Worm (Caenorhabditis elegans) whole organism, young adult: ENCODE measurements around the gene mec-14.

ENCODE experiments used
- B0035.1 ChIP-seq: sonication (generic microtip); optimal IDR thresholded peaks from 2 replicates; lab custom pipeline; 2016; ENCODE audit warnings: missing genetic modification characterization, mild to moderate bottlenecking, missing compliant biosample characterization, missing genotype, missing genetic modification reagents
- B0336.3 ChIP-seq: fragments of 200-800 bp; sonication (Bioruptor generic); IDR thresholded peaks from 2 replicates; pipeline ENCODE4 v1.3.6; 2022; ENCODE audit warnings: missing genetic modification characterization, missing compliant biosample characterization
- D2030.7 ChIP-seq: fragments of 200-800 bp; sonication (Bioruptor generic); IDR thresholded peaks from 2 replicates; pipeline ENCODE4 v1.3.6; 2022; ENCODE audit warnings: missing genetic modification reagents, missing genetic modification characterization, missing compliant biosample characterization
- F33H1.4 ChIP-seq: fragments of 200-800 bp; sonication (Bioruptor generic); IDR thresholded peaks from 2 replicates; pipeline ENCODE4 v1.3.6; 2022; ENCODE audit warnings: missing genetic modification reagents, missing genetic modification characterization, missing compliant biosample characterization
- F49E8.2 ChIP-seq: sonication (generic microtip); optimal IDR thresholded peaks from 3 replicates; lab custom pipeline; 2017; ENCODE audit warnings: missing genetic modification characterization, mild to moderate bottlenecking, missing compliant biosample characterization, antibody characterized with exemption, moderate library complexity; ENCODE audit not compliant: insufficient read depth
- F57A8.1 ChIP-seq: fragments of 200-800 bp; sonication (Bioruptor generic); optimal IDR thresholded peaks from 2 replicates; lab custom pipeline; 2018; ENCODE audit warnings: mild to moderate bottlenecking, missing genetic modification characterization, moderate library complexity, missing compliant biosample characterization
- K11D2.4 ChIP-seq: fragments of 200-800 bp; sonication (Bioruptor generic); IDR thresholded peaks from 2 replicates; pipeline ENCODE4 v1.3.6; 2022; ENCODE audit warnings: missing genetic modification reagents, missing genetic modification characterization, missing compliant biosample characterization
- Y56A3A.18 ChIP-seq: fragments of 200-800 bp; sonication (Bioruptor generic); IDR thresholded peaks from 2 replicates; pipeline ENCODE4 v1.3.6; 2022; ENCODE audit warnings: missing genetic modification reagents, missing genetic modification characterization, missing compliant biosample characterization
- Y79H2A.3 ChIP-seq: fragments of 200-800 bp; sonication (Bioruptor generic); conservative IDR thresholded peaks from 2 replicates; pipeline ENCODE4 v1.3.6; 2022; ENCODE audit warnings: missing genetic modification reagents, missing genetic modification characterization, missing compliant biosample characterization
- akir-1 ChIP-seq: fragments of 200-800 bp; sonication (Bioruptor generic); optimal IDR thresholded peaks from 2 replicates; lab custom pipeline; 2018; ENCODE audit warnings: mild to moderate bottlenecking, missing genetic modification characterization, moderate library complexity, missing compliant biosample characterization
- ama-1 ChIP-seq, 3 experiments: fragments of 150-350 bp in 1 of 3; sonication (generic microtip) in 2 of 3; optimal IDR thresholded peaks; 2 replicates each; lab custom pipeline; 2014 to 2018; ENCODE audit warnings: missing biosample characterization in 2 of 3, missing genetic modification characterization in 2 of 3, missing genetic modification reagents in 2 of 3
- athp-1 ChIP-seq: sonication (generic microtip); optimal IDR thresholded peaks from 2 replicates; lab custom pipeline; 2017; ENCODE audit warnings: mild to moderate bottlenecking, missing genetic modification characterization, missing compliant biosample characterization
- attf-3 ChIP-seq: fragments of 200-800 bp; sonication (Bioruptor generic); conservative IDR thresholded peaks from 2 replicates; pipeline ENCODE4 v1.3.6; 2022; ENCODE audit warnings: missing genetic modification reagents, missing genetic modification characterization, missing compliant biosample characterization
- attf-6 ChIP-seq: fragments of 200-800 bp; sonication (Bioruptor generic); IDR thresholded peaks from 2 replicates; pipeline ENCODE4 v1.3.6; 2022; ENCODE audit warnings: missing genetic modification reagents, missing genetic modification characterization, missing compliant biosample characterization
- egl-18 ChIP-seq: fragments of 200-800 bp; sonication (Bioruptor generic); IDR thresholded peaks from 2 replicates; pipeline ENCODE4 v1.3.6; 2022; ENCODE audit warnings: missing genetic modification reagents, missing genetic modification characterization, missing compliant biosample characterization
- egl-44 ChIP-seq: fragments of 200-800 bp; sonication (Bioruptor generic); IDR thresholded peaks from 2 replicates; pipeline ENCODE4 v1.3.6; 2022; ENCODE audit warnings: missing genetic modification reagents, missing genetic modification characterization, missing compliant biosample characterization
- ekl-4 ChIP-seq: fragments of 200-800 bp; sonication (Bioruptor generic); IDR thresholded peaks from 2 replicates; pipeline ENCODE4 v1.3.6; 2022; ENCODE audit warnings: missing genetic modification reagents, missing genetic modification characterization, missing compliant biosample characterization
- hmg-1.2 ChIP-seq: fragments of 200-800 bp; sonication (Bioruptor generic); IDR thresholded peaks from 2 replicates; pipeline ENCODE4 v1.3.6; 2022; ENCODE audit warnings: missing genetic modification reagents, missing genetic modification characterization, missing compliant biosample characterization
- hrde-1 ChIP-seq: sonication (generic microtip); optimal IDR thresholded peaks from 2 replicates; lab custom pipeline; 2016; ENCODE audit warnings: missing genetic modification characterization, mild to moderate bottlenecking, missing compliant biosample characterization, moderate library complexity, missing genotype, missing genetic modification reagents, borderline replicate concordance
- hsf-1 ChIP-seq: fragments of 200-800 bp; sonication (Bioruptor generic); IDR thresholded peaks from 2 replicates; pipeline ENCODE4 v1.3.6; 2022; ENCODE audit warnings: missing genetic modification reagents, missing genetic modification characterization, missing compliant biosample characterization
- let-607 ChIP-seq, 2 experiments: fragments of 200-800 bp in 1 of 2; sonication (Bioruptor generic) in 1 of 2; sonication (generic microtip) in 1 of 2; optimal IDR thresholded peaks; 2 replicates each; lab custom pipeline; 2016 to 2018; ENCODE audit warnings: mild to moderate bottlenecking in 2 of 2, missing compliant biosample characterization in 2 of 2, missing genetic modification characterization in 2 of 2, moderate library complexity in 2 of 2, missing genotype in 1 of 2
- lin-35 ChIP-seq, 3 experiments: fragments of 150-350 bp in 2 of 3; sonication (generic microtip) in 1 of 3; optimal IDR thresholded peaks; 2 replicates each; lab custom pipeline; 2014 to 2018; ENCODE audit warnings: missing biosample characterization in 3 of 3, missing genetic modification characterization in 3 of 3, missing genetic modification reagents in 3 of 3
- lin-54 ChIP-seq: fragments of 200-800 bp; sonication (Bioruptor generic); optimal IDR thresholded peaks from 2 replicates; lab custom pipeline; 2018; ENCODE audit warnings: mild to moderate bottlenecking, missing genetic modification characterization, missing compliant biosample characterization
- lir-1 ChIP-seq: fragments of 200-800 bp; sonication (Bioruptor generic); conservative IDR thresholded peaks from 2 replicates; pipeline ENCODE4 v1.3.6; 2022; ENCODE audit warnings: missing genetic modification reagents, missing genetic modification characterization, missing compliant biosample characterization
- lsl-1 ChIP-seq: fragments of 200-800 bp; sonication (Bioruptor generic); optimal IDR thresholded peaks from 2 replicates; lab custom pipeline; 2018; ENCODE audit warnings: mild to moderate bottlenecking, missing genetic modification characterization, moderate library complexity, missing compliant biosample characterization
- lsy-27 ChIP-seq: sonication (generic microtip); optimal IDR thresholded peaks from 2 replicates; lab custom pipeline; 2017; ENCODE audit warnings: missing genetic modification characterization, mild to moderate bottlenecking, missing compliant biosample characterization, antibody characterized with exemption, missing genotype, borderline replicate concordance; ENCODE audit not compliant: insufficient read depth
- madf-6 ChIP-seq: fragments of 200-800 bp; sonication (Bioruptor generic); IDR thresholded peaks from 2 replicates; pipeline ENCODE4 v1.3.6; 2022; ENCODE audit warnings: missing genetic modification reagents, missing genetic modification characterization, missing compliant biosample characterization
- mcd-1 ChIP-seq: fragments of 200-800 bp; sonication (Bioruptor generic); IDR thresholded peaks from 2 replicates; pipeline ENCODE4 v1.3.6; 2022; ENCODE audit warnings: missing genetic modification reagents, missing genetic modification characterization, missing compliant biosample characterization
- nfyb-1 ChIP-seq: fragments of 200-800 bp; sonication (Bioruptor generic); IDR thresholded peaks from 2 replicates; pipeline ENCODE4 v1.3.6; 2022; ENCODE audit warnings: missing genetic modification reagents, missing genetic modification characterization, missing compliant biosample characterization
- pbrm-1 ChIP-seq: fragments of 200-800 bp; sonication (Bioruptor generic); IDR thresholded peaks from 2 replicates; pipeline ENCODE4 v1.3.6; 2022; ENCODE audit warnings: missing genetic modification reagents, missing genetic modification characterization, missing compliant biosample characterization
- rcor-1 ChIP-seq: fragments of 200-800 bp; sonication (Bioruptor generic); IDR thresholded peaks from 2 replicates; pipeline ENCODE4 v1.3.6; 2022; ENCODE audit warnings: missing genetic modification reagents, missing genetic modification characterization, missing compliant biosample characterization
- rec-8 ChIP-seq, 2 experiments: sonication (generic microtip); optimal IDR thresholded peaks; 2 replicates each; lab custom pipeline; 2016; ENCODE audit warnings: mild to moderate bottlenecking in 2 of 2, missing genetic modification characterization in 2 of 2, missing genetic modification reagents in 2 of 2, missing genotype in 2 of 2, missing biosample characterization in 1 of 2, missing compliant biosample characterization in 1 of 2, moderate library complexity in 1 of 2
- repo-1 ChIP-seq: sonication (generic microtip); optimal IDR thresholded peaks from 2 replicates; lab custom pipeline; 2017; ENCODE audit warnings: mild to moderate bottlenecking, missing genetic modification characterization, missing compliant biosample characterization
- snpc-1.1 ChIP-seq: sonication (generic microtip); optimal IDR thresholded peaks from 2 replicates; lab custom pipeline; 2017; ENCODE audit warnings: missing genetic modification characterization, mild to moderate bottlenecking, missing compliant biosample characterization, antibody characterized with exemption, moderate library complexity, missing genotype, missing genetic modification reagents; ENCODE audit not compliant: insufficient read depth
- snpc-1.3 ChIP-seq: sonication (generic microtip); optimal IDR thresholded peaks from 2 replicates; lab custom pipeline; 2017; ENCODE audit warnings: missing genetic modification characterization, mild to moderate bottlenecking, missing compliant biosample characterization, antibody characterized with exemption, moderate library complexity, missing genotype, missing genetic modification reagents; ENCODE audit not compliant: insufficient read depth
- snpc-3.4 ChIP-seq: sonication (generic microtip); optimal IDR thresholded peaks from 2 replicates; lab custom pipeline; 2017; ENCODE audit warnings: missing genetic modification characterization, mild to moderate bottlenecking, missing compliant biosample characterization, antibody characterized with exemption, moderate library complexity, missing genotype, missing genetic modification reagents
- snpc-4 ChIP-seq, 5 experiments: fragments of 150-350 bp in 1 of 5; sonication (generic microtip) in 4 of 5; optimal IDR thresholded peaks; 2 replicates each; lab custom pipeline; 2014 to 2018; ENCODE audit warnings: missing genetic modification characterization in 5 of 5, missing biosample characterization in 3 of 5, antibody characterized with exemption in 2 of 5, mild to moderate bottlenecking in 2 of 5, missing compliant biosample characterization in 2 of 5, missing genotype in 2 of 5, moderate library complexity in 2 of 5, missing genetic modification reagents in 1 of 5
- tbp1 ChIP-seq: fragments of 200-800 bp; sonication (Bioruptor generic); optimal IDR thresholded peaks from 2 replicates; lab custom pipeline; 2018; ENCODE audit warnings: mild to moderate bottlenecking, missing genetic modification characterization, missing compliant biosample characterization
- tlf-1 ChIP-seq: fragments of 200-800 bp; sonication (Bioruptor generic); optimal IDR thresholded peaks from 2 replicates; lab custom pipeline; 2018; ENCODE audit warnings: mild to moderate bottlenecking, missing genetic modification characterization, missing compliant biosample characterization
- unc-130 ChIP-seq: sonication (generic microtip); optimal IDR thresholded peaks from 2 replicates; lab custom pipeline; 2016; ENCODE audit warnings: missing genetic modification reagents, missing genetic modification characterization, missing compliant biosample characterization
- unc-62 ChIP-seq: fragments of 150-350 bp; optimal IDR thresholded peaks from 2 replicates; lab custom pipeline; 2014; ENCODE audit warnings: missing biosample characterization, missing genetic modification reagents, missing genetic modification characterization
- zim-3 ChIP-seq: sonication (generic microtip); optimal IDR thresholded peaks from 2 replicates; lab custom pipeline; 2017; ENCODE audit warnings: mild to moderate bottlenecking, missing genetic modification characterization, moderate library complexity, missing compliant biosample characterization
- ztf-18 ChIP-seq: sonication (generic microtip); optimal IDR thresholded peaks from 2 replicates; lab custom pipeline; 2016; ENCODE audit warnings: missing genotype, mild to moderate bottlenecking, missing genetic modification characterization, missing compliant biosample characterization
- ztf-28 ChIP-seq: fragments of 200-800 bp; sonication (Bioruptor generic); IDR thresholded peaks from 2 replicates; pipeline ENCODE4 v1.3.6; 2022; ENCODE audit warnings: missing genetic modification reagents, missing genetic modification characterization, missing compliant biosample characterization

mec-14 gene

ce11 chrIII:7140228-7140710 lies 52.5 kb downstream of the mec-14 start:
- TF ChIP-seq hsf-1: peak; percentile 43; the same call in 1 of the 2 replicates
- TF ChIP-seq ztf-28 (GFP tag; lab: Robert Waterston, UW): 0 out of 2 replicates have a peak, but pooled peaks have one; percentile 14
- peak; percentile 95 for TF ChIP-seq attf-6 (GFP tag; lab: Robert Waterston, UW)
- TF ChIP-seq lin-54 (GFP tag; lab: Kevin White, UChicago): peak; percentile 67
- peak; percentile 98 for TF ChIP-seq snpc-1.1 (tag; lab: Kevin White, UChicago)
- TF ChIP-seq B0336.3: peak; percentile 66; the same call in 1 of the 2 replicates
- no peak for TF ChIP-seq akir-1 (GFP tag; lab: Kevin White, UChicago)
- no peak for TF ChIP-seq K11D2.4 (GFP tag; lab: Robert Waterston, UW)
- TF ChIP-seq egl-18 (GFP tag; lab: Robert Waterston, UW): no peak
- peak; percentile 73 for TF ChIP-seq ekl-4 (GFP tag; lab: Robert Waterston, UW)
- peak; percentile 83 for TF ChIP-seq F49E8.2 (tag; lab: Kevin White, UChicago)
- TF ChIP-seq repo-1 (tag; lab: Kevin White, UChicago): peak; percentile 39
- peak; percentile 50; the same call in 1 of the 2 replicates for TF ChIP-seq attf-3 (GFP tag; lab: Robert Waterston, UW)
- peak; percentile 8 for TF ChIP-seq ama-1 (optimal IDR thresholded peaks at IDR 0.05; lab: Kevin White, UChicago)
- TF ChIP-seq ama-1 (GFP tag; optimal IDR thresholded peaks at IDR 0.05; lab: Kevin White, UChicago): no peak
- peak; percentile 94 for TF ChIP-seq pbrm-1 (GFP tag; lab: Robert Waterston, UW)
- TF ChIP-seq athp-1: peak; percentile 28
- peak; percentile 78 for TF ChIP-seq tbp1 (GFP tag; lab: Kevin White, UChicago)
- peak; percentile 91 for TF ChIP-seq snpc-3.4 (tag; lab: Kevin White, UChicago)
- TF ChIP-seq lir-1 (GFP tag; lab: Robert Waterston, UW): 0 out of 2 replicates have a peak, but pooled peaks have one; percentile 16
- TF ChIP-seq tlf-1 (GFP tag; lab: Kevin White, UChicago): peak; percentile 31
- TF ChIP-seq let-607 (tag; optimal IDR thresholded peaks at IDR 0.05; lab: Kevin White, UChicago): peak in 1 of 2 experiments; percentile 8
- TF ChIP-seq madf-6 (GFP tag; lab: Robert Waterston, UW): peak; percentile 78
- peak; percentile 55 for TF ChIP-seq mcd-1 (GFP tag; lab: Robert Waterston, UW)
- peak in 1 of 3 experiments; percentile 40 for TF ChIP-seq lin-35 (GFP tag; optimal IDR thresholded peaks at IDR 0.05; lab: Kevin White, UChicago)
- peak; percentile 55; the same call in 1 of the 2 replicates for TF ChIP-seq rcor-1 (GFP tag; lab: Robert Waterston, UW)
- TF ChIP-seq Y79H2A.3: no peak
- peak; percentile 75 for TF ChIP-seq hrde-1 (tag; lab: Kevin White, UChicago)
- no peak for TF ChIP-seq F57A8.1
- TF ChIP-seq B0035.1: no peak
- peak; percentile 94 for TF ChIP-seq snpc-4 (GFP tag; optimal IDR thresholded peaks at IDR 0.05; lab: Kevin White, UChicago)
- peak; percentile 94 to 98 (median 96) for TF ChIP-seq snpc-4 (tag; optimal IDR thresholded peaks at IDR 0.05; lab: Kevin White, UChicago)
- TF ChIP-seq F33H1.4: peak; percentile 51
- no peak for TF ChIP-seq unc-62 (GFP tag; lab: Kevin White, UChicago)
- peak; percentile 89 for TF ChIP-seq snpc-1.3
- TF ChIP-seq rec-8 (tag; optimal IDR thresholded peaks at IDR 0.05; lab: Kevin White, UChicago): peak in 1 of 2 experiments; percentile 49
- peak; percentile 72 for TF ChIP-seq nfyb-1 (GFP tag; lab: Robert Waterston, UW)
- peak; percentile 24 for TF ChIP-seq ztf-18 (tag; lab: Kevin White, UChicago)
- peak; percentile 96 for TF ChIP-seq D2030.7 (GFP tag; lab: Robert Waterston, UW)
- TF ChIP-seq unc-130 (GFP tag; lab: Kevin White, UChicago): peak; percentile 45
- TF ChIP-seq egl-44 (GFP tag; lab: Robert Waterston, UW): 0 out of 2 replicates have a peak, but pooled peaks have one; percentile 52
- TF ChIP-seq hmg-1.2 (GFP tag; lab: Robert Waterston, UW): peak; percentile 88
- TF ChIP-seq Y56A3A.18 (GFP tag; lab: Robert Waterston, UW): 0 out of 2 replicates have a peak, but pooled peaks have one; percentile 37
- no peak for TF ChIP-seq lsy-27
- TF ChIP-seq zim-3 (tag; lab: Kevin White, UChicago): no peak
- TF ChIP-seq lsl-1 (GFP tag; lab: Kevin White, UChicago): peak; percentile 67
